Worm (Caenorhabditis elegans) whole organism, young adult: ENCODE measurements around the gene F28C6.8.

ENCODE experiments used
- F10E7.11 ChIP-seq: sonication (generic microtip); optimal IDR thresholded peaks from 2 replicates; lab custom pipeline; 2017; ENCODE audit warnings: mild to moderate bottlenecking, missing genetic modification characterization, moderate library complexity, missing compliant biosample characterization
- F33H1.4 ChIP-seq: fragments of 200-800 bp; sonication (Bioruptor generic); IDR thresholded peaks from 2 replicates; pipeline ENCODE4 v1.3.6; 2022; ENCODE audit warnings: missing genetic modification reagents, missing genetic modification characterization, missing compliant biosample characterization
- F49E8.2 ChIP-seq: sonication (generic microtip); optimal IDR thresholded peaks from 3 replicates; lab custom pipeline; 2017; ENCODE audit warnings: missing genetic modification characterization, mild to moderate bottlenecking, missing compliant biosample characterization, antibody characterized with exemption, moderate library complexity; ENCODE audit not compliant: insufficient read depth
- F55B11.4 ChIP-seq: sonication (generic microtip); optimal IDR thresholded peaks from 2 replicates; lab custom pipeline; 2016; ENCODE audit warnings: missing compliant biosample characterization, missing genetic modification characterization, borderline replicate concordance; ENCODE audit not compliant: insufficient read depth
- K12H6.12 ChIP-seq: fragments of 200-800 bp; sonication (Bioruptor generic); optimal IDR thresholded peaks from 2 replicates; lab custom pipeline; 2018; ENCODE audit warnings: mild to moderate bottlenecking, missing genetic modification characterization, missing compliant biosample characterization
- T07F8.4 ChIP-seq: sonication (generic microtip); optimal IDR thresholded peaks from 2 replicates; lab custom pipeline; 2016; ENCODE audit warnings: mild to moderate bottlenecking, missing genetic modification characterization, moderate library complexity, missing compliant biosample characterization
- Y53G8AR.9 ChIP-seq: fragments of 200-800 bp; sonication (Bioruptor generic); conservative IDR thresholded peaks from 2 replicates; pipeline ENCODE4 v1.3.6; 2022; ENCODE audit warnings: missing genetic modification reagents, missing genetic modification characterization, missing compliant biosample characterization
- Y56A3A.18 ChIP-seq: fragments of 200-800 bp; sonication (Bioruptor generic); IDR thresholded peaks from 2 replicates; pipeline ENCODE4 v1.3.6; 2022; ENCODE audit warnings: missing genetic modification reagents, missing genetic modification characterization, missing compliant biosample characterization
- Y95B8A.8 ChIP-seq: fragments of 200-800 bp; sonication (Bioruptor generic); IDR thresholded peaks from 2 replicates; pipeline ENCODE4 v1.3.6; 2022; ENCODE audit warnings: missing genetic modification reagents, missing genetic modification characterization, missing compliant biosample characterization
- ama-1 ChIP-seq, 3 experiments: fragments of 150-350 bp in 1 of 3; sonication (generic microtip) in 2 of 3; optimal IDR thresholded peaks; 2 replicates each; lab custom pipeline; 2014 to 2018; ENCODE audit warnings: missing biosample characterization in 2 of 3, missing genetic modification characterization in 2 of 3, missing genetic modification reagents in 2 of 3
- aptf-3 ChIP-seq: fragments of 200-800 bp; sonication (Bioruptor generic); IDR thresholded peaks from 2 replicates; pipeline ENCODE4 v1.3.6; 2022; ENCODE audit warnings: missing genetic modification characterization, missing compliant biosample characterization
- attf-5 ChIP-seq: fragments of 200-800 bp; sonication (Bioruptor generic); optimal IDR thresholded peaks from 2 replicates; lab custom pipeline; 2018; ENCODE audit warnings: mild to moderate bottlenecking, missing genetic modification characterization, missing compliant biosample characterization
- bed-1 ChIP-seq: fragments of 200-800 bp; sonication (Bioruptor generic); IDR thresholded peaks from 2 replicates; pipeline ENCODE4 v1.3.6; 2022; ENCODE audit warnings: missing genetic modification reagents, missing genetic modification characterization, missing compliant biosample characterization
- cebp-1 ChIP-seq, 2 experiments: fragments of 200-800 bp in 1 of 2; sonication (Bioruptor generic) in 1 of 2; sonication (generic microtip) in 1 of 2; IDR thresholded peaks in 1 of 2; optimal IDR thresholded peaks in 1 of 2; 2 replicates each; pipeline versions ENCODE4 v1.3.6 to Lab custom; 2017 to 2022; ENCODE audit warnings: missing compliant biosample characterization in 2 of 2, missing genetic modification characterization in 2 of 2, mild to moderate bottlenecking in 1 of 2, missing genetic modification reagents in 1 of 2, moderate library complexity in 1 of 2
- ceh-40 ChIP-seq: fragments of 200-800 bp; sonication (Bioruptor generic); IDR thresholded peaks from 2 replicates; pipeline ENCODE4 v1.3.6; 2022; ENCODE audit warnings: missing genetic modification characterization, missing compliant biosample characterization
- ceh-58 ChIP-seq: fragments of 200-800 bp; sonication (Bioruptor generic); IDR thresholded peaks from 2 replicates; pipeline ENCODE4 v1.3.6; 2022; ENCODE audit warnings: missing genetic modification characterization, missing compliant biosample characterization
- chd-7 ChIP-seq: sonication (generic microtip); optimal IDR thresholded peaks from 2 replicates; lab custom pipeline; 2016; ENCODE audit warnings: mild to moderate bottlenecking, missing genetic modification characterization, moderate library complexity, missing compliant biosample characterization
- die-1 ChIP-seq: sonication (generic microtip); optimal IDR thresholded peaks from 2 replicates; lab custom pipeline; 2016; ENCODE audit warnings: missing genotype, mild to moderate bottlenecking, missing genetic modification characterization, missing compliant biosample characterization
- dox-1 ChIP-seq: fragments of 200-800 bp; sonication (Bioruptor generic); IDR thresholded peaks from 2 replicates; pipeline ENCODE4 v1.3.6; 2022; ENCODE audit warnings: missing genetic modification reagents, missing genetic modification characterization, missing compliant biosample characterization
- dpl-1 ChIP-seq: fragments of 150-350 bp; optimal IDR thresholded peaks from 2 replicates; lab custom pipeline; 2014; ENCODE audit warnings: missing biosample characterization, missing genetic modification reagents, missing genetic modification characterization
- efl-1 ChIP-seq: fragments of 150-350 bp; optimal IDR thresholded peaks from 2 replicates; lab custom pipeline; 2014; ENCODE audit warnings: missing biosample characterization, missing genetic modification reagents, missing genetic modification characterization
- egl-18 ChIP-seq: fragments of 200-800 bp; sonication (Bioruptor generic); IDR thresholded peaks from 2 replicates; pipeline ENCODE4 v1.3.6; 2022; ENCODE audit warnings: missing genetic modification reagents, missing genetic modification characterization, missing compliant biosample characterization
- egrh-3 ChIP-seq: fragments of 200-800 bp; sonication (Bioruptor generic); IDR thresholded peaks from 2 replicates; pipeline ENCODE4 v1.3.6; 2022; ENCODE audit warnings: missing genetic modification reagents, missing genetic modification characterization, missing compliant biosample characterization
- ets-4 ChIP-seq: fragments of 200-800 bp; sonication (Bioruptor generic); optimal IDR thresholded peaks from 2 replicates; lab custom pipeline; 2018; ENCODE audit warnings: mild to moderate bottlenecking, missing genetic modification characterization, missing compliant biosample characterization
- fkh-3 ChIP-seq: sonication (generic microtip); optimal IDR thresholded peaks from 2 replicates; lab custom pipeline; 2016; ENCODE audit warnings: mild to moderate bottlenecking, missing genetic modification characterization, missing compliant biosample characterization
- him-1 ChIP-seq: sonication (generic microtip); optimal IDR thresholded peaks from 2 replicates; lab custom pipeline; 2016; ENCODE audit warnings: missing genotype, missing genetic modification reagents, missing genetic modification characterization, missing compliant biosample characterization
- let-526 ChIP-seq: fragments of 200-800 bp; sonication (Bioruptor generic); IDR thresholded peaks from 2 replicates; pipeline ENCODE4 v1.3.6; 2022; ENCODE audit warnings: missing genetic modification reagents, missing genetic modification characterization, missing compliant biosample characterization
- lin-26 ChIP-seq: fragments of 200-800 bp; sonication (Bioruptor generic); IDR thresholded peaks from 2 replicates; pipeline ENCODE4 v1.3.6; 2022; ENCODE audit warnings: missing genetic modification reagents, missing genetic modification characterization, missing compliant biosample characterization
- lin-40 ChIP-seq: sonication (generic microtip); optimal IDR thresholded peaks from 2 replicates; lab custom pipeline; 2016; ENCODE audit warnings: missing genetic modification characterization, mild to moderate bottlenecking, missing compliant biosample characterization, missing genotype, missing genetic modification reagents
- lin-54 ChIP-seq: fragments of 200-800 bp; sonication (Bioruptor generic); optimal IDR thresholded peaks from 2 replicates; lab custom pipeline; 2018; ENCODE audit warnings: mild to moderate bottlenecking, missing genetic modification characterization, missing compliant biosample characterization
- lir-1 ChIP-seq: fragments of 200-800 bp; sonication (Bioruptor generic); conservative IDR thresholded peaks from 2 replicates; pipeline ENCODE4 v1.3.6; 2022; ENCODE audit warnings: missing genetic modification reagents, missing genetic modification characterization, missing compliant biosample characterization
- madf-10 ChIP-seq: sonication (generic microtip); optimal IDR thresholded peaks from 2 replicates; lab custom pipeline; 2016; ENCODE audit warnings: mild to moderate bottlenecking, missing genetic modification characterization, missing compliant biosample characterization
- nhr-120 ChIP-seq: fragments of 200-800 bp; sonication (Bioruptor generic); IDR thresholded peaks from 2 replicates; pipeline ENCODE4 v1.3.6; 2022; ENCODE audit warnings: missing genetic modification characterization, missing compliant biosample characterization
- nhr-80 ChIP-seq: sonication (generic microtip); optimal IDR thresholded peaks from 2 replicates; lab custom pipeline; 2016; ENCODE audit warnings: missing genetic modification characterization, missing compliant biosample characterization
- pbrm-1 ChIP-seq: fragments of 200-800 bp; sonication (Bioruptor generic); IDR thresholded peaks from 2 replicates; pipeline ENCODE4 v1.3.6; 2022; ENCODE audit warnings: missing genetic modification reagents, missing genetic modification characterization, missing compliant biosample characterization
- sdz-38 ChIP-seq: sonication (generic microtip); optimal IDR thresholded peaks from 2 replicates; lab custom pipeline; 2016; ENCODE audit warnings: missing genotype, missing genetic modification characterization, missing compliant biosample characterization
- snpc-1.3 ChIP-seq: sonication (generic microtip); optimal IDR thresholded peaks from 2 replicates; lab custom pipeline; 2017; ENCODE audit warnings: missing genetic modification characterization, mild to moderate bottlenecking, missing compliant biosample characterization, antibody characterized with exemption, moderate library complexity, missing genotype, missing genetic modification reagents; ENCODE audit not compliant: insufficient read depth
- tbp1 ChIP-seq: fragments of 200-800 bp; sonication (Bioruptor generic); optimal IDR thresholded peaks from 2 replicates; lab custom pipeline; 2018; ENCODE audit warnings: mild to moderate bottlenecking, missing genetic modification characterization, missing compliant biosample characterization
- tlf-1 ChIP-seq: fragments of 200-800 bp; sonication (Bioruptor generic); optimal IDR thresholded peaks from 2 replicates; lab custom pipeline; 2018; ENCODE audit warnings: mild to moderate bottlenecking, missing genetic modification characterization, missing compliant biosample characterization
- unc-130 ChIP-seq: sonication (generic microtip); optimal IDR thresholded peaks from 2 replicates; lab custom pipeline; 2016; ENCODE audit warnings: missing genetic modification reagents, missing genetic modification characterization, missing compliant biosample characterization
- xnd-1 ChIP-seq: sonication (generic microtip); optimal IDR thresholded peaks from 2 replicates; lab custom pipeline; 2016; ENCODE audit warnings: missing genotype, missing genetic modification reagents, missing genetic modification characterization, missing compliant biosample characterization
- ztf-26 ChIP-seq: sonication (generic microtip); optimal IDR thresholded peaks from 2 replicates; lab custom pipeline; 2017; ENCODE audit warnings: missing genetic modification characterization, missing compliant biosample characterization
- ztf-28 ChIP-seq: fragments of 200-800 bp; sonication (Bioruptor generic); IDR thresholded peaks from 2 replicates; pipeline ENCODE4 v1.3.6; 2022; ENCODE audit warnings: missing genetic modification reagents, missing genetic modification characterization, missing compliant biosample characterization
- ztf-3 ChIP-seq: fragments of 200-800 bp; sonication (Bioruptor generic); optimal IDR thresholded peaks from 2 replicates; lab custom pipeline; 2018; ENCODE audit warnings: mild to moderate bottlenecking, missing genetic modification characterization, missing compliant biosample characterization
- ztf-6 ChIP-seq: fragments of 200-800 bp; sonication (Bioruptor generic); IDR thresholded peaks from 2 replicates; pipeline ENCODE4 v1.3.6; 2022; ENCODE audit warnings: missing genetic modification reagents, missing genetic modification characterization, missing compliant biosample characterization

F28C6.8 gene

ce11 chrII:8606549-8606948 is at the start of gene F28C6.8:
Gene F28C6.8, plus strand, starts transcription at chrII:8606849.
- TF ChIP-seq Y95B8A.8 (GFP tag; lab: Robert Waterston, UW) (no peak), F49E8.2 (tag; lab: Kevin White, UChicago) (peak; percentile 16), nhr-80 (tag; lab: Kevin White, UChicago) (no peak), ets-4 (no peak)

ce11 chrII:8559188-8559587 is 47.5 kb upstream of the F28C6.8 start:
- TF ChIP-seq F55B11.4 (tag; lab: Kevin White, UChicago) (no peak), dpl-1 (GFP tag; lab: Kevin White, UChicago) (no peak), T07F8.4 (tag; lab: Kevin White, UChicago) (no peak), madf-10 (tag; lab: Kevin White, UChicago) (no peak), ceh-58 (GFP tag; lab: Robert Waterston, UW) (no peak), egrh-3 (no peak), bed-1 (GFP tag; lab: Robert Waterston, UW) (no peak), egl-18 (GFP tag; lab: Robert Waterston, UW) (no peak), attf-5 (GFP tag; lab: Kevin White, UChicago) (no peak), efl-1 (GFP tag; lab: Kevin White, UChicago) (no peak), ama-1 (optimal IDR thresholded peaks at IDR 0.05; lab: Kevin White, UChicago) (no peak), ama-1 (GFP tag; optimal IDR thresholded peaks at IDR 0.05; lab: Kevin White, UChicago) (no peak), let-526 (GFP tag; lab: Robert Waterston, UW) (no peak), cebp-1 (GFP tag; IDR thresholded peaks at IDR 0.05; lab: Robert Waterston, UW) (no peak), cebp-1 (tag; optimal IDR thresholded peaks at IDR 0.05; lab: Kevin White, UChicago) (no peak), ceh-40 (no peak), ztf-28 (GFP tag; lab: Robert Waterston, UW) (no peak), lin-40 (tag; lab: Kevin White, UChicago) (no peak), snpc-1.3 (no peak), dox-1 (GFP tag; lab: Robert Waterston, UW) (no peak)

DNA sequence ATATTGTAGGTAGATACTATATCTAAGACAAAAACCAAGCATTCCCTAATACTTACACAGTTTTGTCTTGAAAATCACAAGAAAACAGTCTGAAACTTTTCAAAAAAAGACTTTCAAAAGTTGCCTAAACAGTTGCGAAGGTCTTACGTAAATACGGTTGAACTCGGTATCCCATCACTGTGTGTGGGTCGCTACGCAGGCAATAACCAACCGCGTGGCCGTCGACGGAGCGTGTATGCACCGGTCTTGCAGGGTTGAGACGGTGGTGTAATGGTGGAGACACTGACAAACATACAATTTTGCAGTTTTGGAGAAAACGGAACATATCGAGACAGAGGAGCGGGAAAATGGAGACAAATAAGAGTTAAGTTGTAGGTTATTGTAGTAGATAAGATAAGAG is 45.4 kb upstream of the F28C6.8 start, which contains the start of gene iff-2:
TSS of gene iff-2 (minus strand) at position 141 of the 400 bp plus-strand sequence.
- TF ChIP-seq aptf-3 (GFP tag; lab: Robert Waterston, UW) = no peak
- no peak for TF ChIP-seq xnd-1 (tag; lab: Kevin White, UChicago)
- no peak for TF ChIP-seq unc-130 (GFP tag; lab: Kevin White, UChicago)
- TF ChIP-seq Y53G8AR.9 = peak; percentile 98
- TF ChIP-seq lin-54 (GFP tag; lab: Kevin White, UChicago) = peak; percentile 98
- TF ChIP-seq madf-10 (tag; lab: Kevin White, UChicago) = peak; percentile 95
- TF ChIP-seq ztf-6 (GFP tag; lab: Robert Waterston, UW) = peak; percentile 95
- peak; percentile 81 for TF ChIP-seq F33H1.4
- peak; percentile 98 for TF ChIP-seq pbrm-1 (GFP tag; lab: Robert Waterston, UW)
- TF ChIP-seq ztf-28 (GFP tag; lab: Robert Waterston, UW) = peak; percentile 72; the same call in 1 of the 2 replicates
- peak; percentile 94 for TF ChIP-seq chd-7 (tag; lab: Kevin White, UChicago)
- TF ChIP-seq ceh-40 = 0 out of 2 replicates have a peak, but pooled peaks have one; percentile 64
- peak; percentile 78 for TF ChIP-seq tbp1 (GFP tag; lab: Kevin White, UChicago)
- peak; percentile 98 for TF ChIP-seq ztf-26 (tag; lab: Kevin White, UChicago)
- no peak for TF ChIP-seq fkh-3 (tag; lab: Kevin White, UChicago)
- TF ChIP-seq tlf-1 = peak; percentile 98
- peak; percentile 66 for TF ChIP-seq die-1 (tag; lab: Kevin White, UChicago)
- TF ChIP-seq sdz-38 (tag; lab: Kevin White, UChicago) = no peak
- TF ChIP-seq F55B11.4 (tag; lab: Kevin White, UChicago) = no peak
- TF ChIP-seq lin-26 (GFP tag; lab: Robert Waterston, UW) = no peak
- TF ChIP-seq ztf-3 (GFP tag; lab: Kevin White, UChicago) = peak; percentile 93
- TF ChIP-seq him-1 (tag; lab: Kevin White, UChicago) = no peak
- TF ChIP-seq nhr-120 = peak; percentile 80; the same call in 1 of the 2 replicates
- peak; percentile 77; the same call in 1 of the 2 replicates for TF ChIP-seq Y56A3A.18 (GFP tag; lab: Robert Waterston, UW)
- TF ChIP-seq F10E7.11 (tag; lab: Kevin White, UChicago) = peak; percentile 23
- peak; percentile 97 for TF ChIP-seq lir-1 (GFP tag; lab: Robert Waterston, UW)
- peak; percentile 99 for TF ChIP-seq K12H6.12 (tag; lab: Kevin White, UChicago)
